Worm (Caenorhabditis elegans) whole organism, young adult: ENCODE results near the gene wee-1.3.
A peak's percentile ranks its signal among the peaks of the same experiment; 100 is the strongest.

ENCODE experiments used
- B0336.3 ChIP-seq: fragments of 200-800 bp; sonication (Bioruptor generic); IDR thresholded peaks from 2 replicates; pipeline ENCODE4 v1.3.6; 2022; ENCODE audit warnings: missing genetic modification characterization, missing compliant biosample characterization
- F49E8.2 ChIP-seq: sonication (generic microtip); optimal IDR thresholded peaks from 3 replicates; lab custom pipeline; 2017; ENCODE audit warnings: missing genetic modification characterization, mild to moderate bottlenecking, missing compliant biosample characterization, antibody characterized with exemption, moderate library complexity; ENCODE audit not compliant: insufficient read depth
- Y53F4B.3 ChIP-seq: fragments of 200-800 bp; sonication (Bioruptor generic); IDR thresholded peaks from 2 replicates; pipeline ENCODE4 v1.3.6; 2022; ENCODE audit warnings: missing genetic modification reagents, missing genetic modification characterization, missing compliant biosample characterization
- ama-1 ChIP-seq, 3 experiments: fragments of 150-350 bp in 1 of 3; sonication (generic microtip) in 2 of 3; optimal IDR thresholded peaks; 2 replicates each; lab custom pipeline; 2014 to 2018; ENCODE audit warnings: missing biosample characterization in 2 of 3, missing genetic modification characterization in 2 of 3, missing genetic modification reagents in 2 of 3
- ets-4 ChIP-seq: fragments of 200-800 bp; sonication (Bioruptor generic); optimal IDR thresholded peaks from 2 replicates; lab custom pipeline; 2018; ENCODE audit warnings: mild to moderate bottlenecking, missing genetic modification characterization, missing compliant biosample characterization
- fkh-3 ChIP-seq: sonication (generic microtip); optimal IDR thresholded peaks from 2 replicates; lab custom pipeline; 2016; ENCODE audit warnings: mild to moderate bottlenecking, missing genetic modification characterization, missing compliant biosample characterization
- gei-17 ChIP-seq: fragments of 200-800 bp; sonication (Bioruptor generic); optimal IDR thresholded peaks from 2 replicates; lab custom pipeline; 2018; ENCODE audit warnings: mild to moderate bottlenecking, missing genetic modification characterization, missing compliant biosample characterization
- let-526 ChIP-seq: fragments of 200-800 bp; sonication (Bioruptor generic); IDR thresholded peaks from 2 replicates; pipeline ENCODE4 v1.3.6; 2022; ENCODE audit warnings: missing genetic modification reagents, missing genetic modification characterization, missing compliant biosample characterization
- lin-26 ChIP-seq: fragments of 200-800 bp; sonication (Bioruptor generic); IDR thresholded peaks from 2 replicates; pipeline ENCODE4 v1.3.6; 2022; ENCODE audit warnings: missing genetic modification reagents, missing genetic modification characterization, missing compliant biosample characterization
- madf-10 ChIP-seq: sonication (generic microtip); optimal IDR thresholded peaks from 2 replicates; lab custom pipeline; 2016; ENCODE audit warnings: mild to moderate bottlenecking, missing genetic modification characterization, missing compliant biosample characterization
- tlf-1 ChIP-seq: fragments of 200-800 bp; sonication (Bioruptor generic); optimal IDR thresholded peaks from 2 replicates; lab custom pipeline; 2018; ENCODE audit warnings: mild to moderate bottlenecking, missing genetic modification characterization, missing compliant biosample characterization
- unc-130 ChIP-seq: sonication (generic microtip); optimal IDR thresholded peaks from 2 replicates; lab custom pipeline; 2016; ENCODE audit warnings: missing genetic modification reagents, missing genetic modification characterization, missing compliant biosample characterization
- unc-62 ChIP-seq: fragments of 150-350 bp; optimal IDR thresholded peaks from 2 replicates; lab custom pipeline; 2014; ENCODE audit warnings: missing biosample characterization, missing genetic modification reagents, missing genetic modification characterization

DNA sequence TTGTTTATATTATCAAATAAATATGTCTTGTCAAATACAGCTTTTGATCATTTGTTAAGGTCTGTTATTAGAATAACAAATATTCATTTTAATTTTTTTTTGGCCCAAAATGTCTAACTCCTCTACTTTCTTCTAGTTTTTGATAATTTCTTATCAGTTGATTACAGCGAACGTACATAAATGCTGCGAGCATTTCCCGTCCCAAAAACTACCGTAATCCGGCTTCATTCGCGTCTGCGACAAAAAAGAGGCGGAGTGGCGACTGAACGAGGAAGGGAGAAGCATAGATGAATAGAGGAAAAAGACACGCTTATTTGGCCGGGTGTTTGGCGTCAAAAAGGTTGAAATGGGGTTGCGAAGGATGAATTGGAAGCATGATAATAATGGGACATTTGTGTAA lies 24.3 kb upstream of the wee-1.3 start:
- TF ChIP-seq gei-17 (no peak), tlf-1 (GFP tag; lab: Kevin White, UChicago) (no peak), let-526 (GFP tag; lab: Robert Waterston, UW) (no peak), F49E8.2 (tag; lab: Kevin White, UChicago) (no peak), fkh-3 (no peak), unc-130 (no peak), unc-62 (GFP tag; lab: Kevin White, UChicago) (no peak), Y53F4B.3 (no peak), ama-1 (optimal IDR thresholded peaks at IDR 0.05; lab: Kevin White, UChicago) (no peak), ama-1 (GFP tag; optimal IDR thresholded peaks at IDR 0.05; lab: Kevin White, UChicago) (no peak), madf-10 (tag; lab: Kevin White, UChicago) (no peak), B0336.3 (GFP tag; lab: Robert Waterston, UW) (no peak), lin-26 (GFP tag; lab: Robert Waterston, UW) (no peak), ets-4 (GFP tag; lab: Kevin White, UChicago) (peak; percentile 3)
